Fruit fly (Drosophila melanogaster) whole organism, prepupa: ENCODE data around the gene Spase12.

ENCODE experiments used
- Eip75B ChIP-seq: fragments of 200-800 bp; sonication (Bioruptor generic); optimal IDR thresholded peaks from 3 replicates; lab custom pipeline; 2016; ENCODE audit warnings: missing biosample characterization, missing genetic modification characterization
- Hr4 ChIP-seq: fragments of 200-800 bp; sonication (Bioruptor generic); optimal IDR thresholded peaks from 3 replicates; lab custom pipeline; 2016; ENCODE audit warnings: missing biosample characterization, missing genetic modification characterization
- dac ChIP-seq: fragments of 200-800 bp; sonication (Bioruptor generic); optimal IDR thresholded peaks from 2 replicates; lab custom pipeline; 2017; ENCODE audit warnings: missing biosample characterization, mild to moderate bottlenecking, missing genetic modification characterization
- fd85E ChIP-seq: fragments of 200-800 bp; sonication (Bioruptor generic); optimal IDR thresholded peaks from 3 replicates; lab custom pipeline; 2016; ENCODE audit warnings: missing biosample characterization, missing genetic modification characterization

DNA sequence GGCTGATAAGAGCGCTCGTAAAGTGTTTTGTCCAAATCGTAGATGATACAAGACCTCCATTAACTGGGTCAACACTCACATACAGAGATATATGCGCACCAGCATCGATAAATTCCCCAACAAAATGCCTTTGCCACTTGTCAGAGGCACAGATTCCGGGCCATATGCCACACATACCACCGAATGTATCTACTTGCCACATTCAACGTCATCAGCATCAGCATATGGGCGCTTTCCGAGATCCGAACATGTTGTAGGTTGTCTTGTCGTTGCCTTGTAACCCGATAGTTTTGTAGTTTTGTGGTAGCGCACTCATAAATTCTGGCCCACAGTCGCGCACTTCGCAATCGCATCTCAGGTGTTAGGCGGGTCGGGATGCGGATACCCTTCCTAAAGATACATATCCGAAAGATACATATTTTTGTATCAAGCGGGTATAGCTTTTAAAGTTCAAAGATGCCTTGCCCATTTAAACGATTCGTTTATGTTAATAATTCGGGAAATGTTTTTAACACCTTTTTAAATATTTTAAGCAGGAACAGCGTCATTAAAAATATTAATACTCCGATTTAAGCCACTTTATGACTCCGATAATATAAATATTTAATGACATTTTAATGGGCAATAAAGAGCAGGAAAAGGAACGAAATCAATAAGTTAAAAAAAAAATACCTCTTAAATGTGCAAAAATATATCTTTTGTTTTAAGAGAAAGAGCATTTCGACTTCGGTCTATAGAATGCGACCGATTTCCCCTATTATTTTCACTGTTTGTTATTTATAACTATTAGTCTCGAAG is 33.2 kb upstream of the Spase12 start:
- TF ChIP-seq dac (GFP tag; lab: Kevin White, UChicago) = no peak
- TF ChIP-seq Hr4 = no peak
- TF ChIP-seq fd85E (GFP tag; lab: Kevin White, UChicago) = no peak
- TF ChIP-seq Eip75B (GFP tag; lab: Kevin White, UChicago) = no peak
